Fruit fly (Drosophila melanogaster): ENCODE data around the gene CG15812.

CG15812 gene

DNA sequence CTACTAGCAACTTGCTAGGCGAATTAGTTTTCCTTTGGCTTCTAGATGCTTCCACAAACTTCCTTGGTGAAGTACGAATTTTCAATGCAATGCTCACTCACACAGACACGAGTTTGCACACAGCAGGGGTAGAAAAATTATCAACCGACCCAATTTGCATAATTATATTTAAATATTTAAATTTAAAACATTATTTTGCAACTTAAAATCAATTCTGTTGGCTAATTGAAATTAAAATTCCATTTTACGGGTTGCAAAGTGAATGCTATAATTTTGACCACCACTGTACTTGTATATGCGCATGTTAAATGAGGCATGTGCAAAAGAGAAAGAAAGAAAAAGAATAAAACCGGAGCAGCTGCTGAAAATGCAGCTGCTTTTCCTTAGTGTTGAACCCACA lies 34.3 kb downstream of the CG15812 start (continued):
- TF ChIP-seq Doc3 (GFP tag; IDR thresholded peaks at IDR 0.05; ENCODE audit: partially characterized antibody) (no peak), CG15269 (tag; optimal IDR thresholded peaks at IDR 0.05) (peak; percentile 96), E2f2 (GFP tag; IDR thresholded peaks at IDR 0.05) (peak; percentile 72), Blimp-1 (GFP tag; optimal IDR thresholded peaks at IDR 0.05) (peak; percentile 90), CG2712 (tag; optimal IDR thresholded peaks at IDR 0.05) (peak; percentile 95), CG13775 (GFP tag; optimal IDR thresholded peaks at IDR 0.05) (peak; percentile 88), Nf-YB (GFP tag; optimal IDR thresholded peaks at IDR 0.05) (peak; percentile 82), fd64A (GFP tag; optimal IDR thresholded peaks at IDR 0.05) (peak; percentile 86), ERR (GFP tag; optimal IDR thresholded peaks at IDR 0.05) (peak; percentile 50), CG11560 (tag; IDR thresholded peaks at IDR 0.05) (peak; percentile 68; the same call in 2 of the 3 replicates), CG12391 (tag; optimal IDR thresholded peaks at IDR 0.05) (peak; percentile 95), CG12744 (GFP tag; optimal IDR thresholded peaks at IDR 0.05) (peak; percentile 3), E2f1 (GFP tag; IDR thresholded peaks at IDR 0.05) (peak; percentile 94), CG17361 (GFP tag; IDR thresholded peaks at IDR 0.05) (peak; percentile 95), Opbp (GFP tag; IDR thresholded peaks at IDR 0.05; ENCODE audit: partially characterized antibody) (no peak), CG9932 (GFP tag; IDR thresholded peaks at IDR 0.05) (peak; percentile 81), CG8944 (GFP tag; optimal IDR thresholded peaks at IDR 0.05) (peak; percentile 31), Ets97D (GFP tag; optimal IDR thresholded peaks at IDR 0.05) (peak; percentile 53), gt (GFP tag; IDR thresholded peaks at IDR 0.05) (peak; percentile 78), Meics (GFP tag; optimal IDR thresholded peaks at IDR 0.05) (peak; percentile 94), CG1832 (GFP tag; optimal IDR thresholded peaks at IDR 0.05) (no peak), CG6175 (GFP tag; IDR thresholded peaks at IDR 0.05) (peak; percentile 82), CG2120 (GFP tag; optimal IDR thresholded peaks at IDR 0.05) (peak; percentile 84), CG8478 (optimal IDR thresholded peaks at IDR 0.05) (no peak), run (tag; optimal IDR thresholded peaks at IDR 0.05) (peak; percentile 89), CG17612 (GFP tag; IDR thresholded peaks at IDR 0.05) (peak; percentile 70), Lpt (GFP tag; optimal IDR thresholded peaks at IDR 0.05) (no peak), CG4617 (GFP tag; optimal IDR thresholded peaks at IDR 0.05; ENCODE audit: borderline replicate concordance) (peak; percentile 61), Neu2 (GFP tag; optimal IDR thresholded peaks at IDR 0.05; ENCODE audit: borderline replicate concordance) (no peak), CG2129 (GFP tag; IDR thresholded peaks at IDR 0.05; ENCODE audit: partially characterized antibody) (no peak), yki (optimal IDR thresholded peaks at IDR 0.05) (no peak), Awh (GFP tag; IDR thresholded peaks at IDR 0.05) (peak; percentile 96), caup (GFP tag; optimal IDR thresholded peaks at IDR 0.05; ENCODE audit: severe bottlenecking) (peak; percentile 94), cg (GFP tag; optimal IDR thresholded peaks at IDR 0.05) (peak; percentile 62), ato (GFP tag; IDR thresholded peaks at IDR 0.05; ENCODE audit: partially characterized antibody) (no peak), dpn (GFP tag; optimal IDR thresholded peaks at IDR 0.05) (peak; percentile 40 to 92), CG10274 (GFP tag; optimal IDR thresholded peaks at IDR 0.05) (peak; percentile 52), CG15601 (tag; optimal IDR thresholded peaks at IDR 0.05) (peak; percentile 89), BEAF-32 (GFP tag; optimal IDR thresholded peaks at IDR 0.05) (no peak), Spps (tag; optimal IDR thresholded peaks at IDR 0.05) (peak; percentile 89), CG15011 (GFP tag; optimal IDR thresholded peaks at IDR 0.05) (peak; percentile 83), trem (tag; optimal IDR thresholded peaks at IDR 0.05) (peak; percentile 88), pnt (GFP tag; optimal IDR thresholded peaks at IDR 0.05) (peak; percentile 42), CG12104 (GFP tag; optimal IDR thresholded peaks at IDR 0.05) (peak; percentile 89), ro (GFP tag; IDR thresholded peaks at IDR 0.05) (peak; percentile 85), bbx (GFP tag; IDR thresholded peaks at IDR 0.05; ENCODE audit: partially characterized antibody) (no peak), lov (optimal IDR thresholded peaks at IDR 0.05) (no peak), lov (GFP tag; IDR thresholded peaks at IDR 0.05) (peak; percentile 88), CG12236 (GFP tag; optimal IDR thresholded peaks at IDR 0.05) (no peak), Hr78 (GFP tag; optimal IDR thresholded peaks at IDR 0.05) (peak in 1 of 2 experiments; percentile 70), Ssrp (tag; optimal IDR thresholded peaks at IDR 0.05) (peak; percentile 91)
